Fruit fly (Drosophila melanogaster): ENCODE results near the gene Frl.

Frl gene

DNA sequence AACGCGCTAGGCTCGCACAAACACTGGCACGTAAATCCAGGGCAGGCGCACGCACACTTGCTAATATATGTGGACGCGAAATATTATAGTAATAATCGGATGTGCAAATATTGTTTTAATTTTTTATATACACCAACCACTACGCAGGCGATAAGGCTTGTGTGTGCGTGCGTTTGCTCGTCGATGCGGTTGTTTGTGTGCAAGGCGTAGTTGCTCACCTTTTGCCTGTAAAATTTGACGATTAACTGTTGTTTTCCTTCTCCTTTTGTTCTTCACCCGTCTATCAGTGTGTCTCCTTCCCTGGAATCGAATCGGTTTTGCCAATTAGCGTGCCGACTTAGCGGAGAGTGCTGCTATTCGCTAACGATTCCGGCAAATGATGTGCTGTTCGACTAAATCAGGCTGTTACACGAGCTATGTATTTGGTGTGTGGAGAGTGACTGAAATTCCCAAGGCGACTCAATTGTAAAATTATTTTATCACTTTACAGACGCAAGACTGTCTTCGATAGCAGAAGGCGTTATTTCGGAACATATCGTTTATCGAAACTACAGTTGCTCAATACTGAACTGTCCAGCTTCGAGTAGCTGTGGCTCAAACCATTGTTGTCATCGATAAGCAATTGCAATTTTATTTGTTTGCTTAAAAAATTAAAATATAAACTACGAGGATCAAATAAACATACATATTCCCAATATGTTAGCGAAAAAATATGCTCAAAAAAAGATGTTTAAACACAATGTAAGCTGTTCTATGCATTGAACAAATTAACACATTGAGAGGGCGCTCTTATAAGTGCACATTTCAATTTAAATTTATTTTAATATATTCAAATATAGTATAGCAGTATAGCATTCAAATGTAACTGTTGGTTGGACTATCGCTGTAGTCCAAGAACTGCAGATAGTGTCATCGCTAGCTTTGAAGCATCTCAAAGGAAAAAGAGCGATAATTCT is 21.6 kb upstream of the Frl start, which contains the start of the genes CG6650 and endos (continued):
- peak; percentile 2 for TF ChIP-seq CG12299 (tag; optimal IDR thresholded peaks at IDR 0.05)
- TF ChIP-seq stwl (tag; optimal IDR thresholded peaks at IDR 0.05) = peak; percentile 74
- TF ChIP-seq Tbp (GFP tag; optimal IDR thresholded peaks at IDR 0.05) = no peak
- TF ChIP-seq CG3726 (GFP tag; IDR thresholded peaks at IDR 0.05) = no peak
- no peak for TF ChIP-seq Camta (GFP tag; optimal IDR thresholded peaks at IDR 0.05)
- TF ChIP-seq CG1529 (GFP tag; optimal IDR thresholded peaks at IDR 0.05) = no peak
- peak; percentile 51 for TF ChIP-seq CG15601 (tag; optimal IDR thresholded peaks at IDR 0.05)
- TF ChIP-seq cg (GFP tag; optimal IDR thresholded peaks at IDR 0.05) = peak; percentile 69
- TF ChIP-seq psq (GFP tag; optimal IDR thresholded peaks at IDR 0.05) = peak; percentile 24
- TF ChIP-seq CG9932 (GFP tag; IDR thresholded peaks at IDR 0.05) = peak; percentile 58
- TF ChIP-seq Hey (tag; optimal IDR thresholded peaks at IDR 0.05) = peak; percentile 38
- peak; percentile 28; the same call in 1 of the 3 replicates for TF ChIP-seq dysf (GFP tag; IDR thresholded peaks at IDR 0.05)
- no peak for TF ChIP-seq repo (GFP tag; optimal IDR thresholded peaks at IDR 0.05)
- TF ChIP-seq grau (tag; optimal IDR thresholded peaks at IDR 0.05) = peak; percentile 45
- no peak for TF ChIP-seq GATAe (GFP tag; conservative IDR thresholded peaks at IDR 0.05)
- peak; percentile 83 for TF ChIP-seq Scr (GFP tag; IDR thresholded peaks at IDR 0.05; ENCODE audit: partially characterized antibody)
- TF ChIP-seq CG11696 (GFP tag; IDR thresholded peaks at IDR 0.05) = no peak
- no peak for TF ChIP-seq pan (optimal IDR thresholded peaks at IDR 0.05)
- no peak for TF ChIP-seq pan (GFP tag; optimal IDR thresholded peaks at IDR 0.05 in 1 of 2, IDR thresholded peaks at IDR 0.05 in 1 of 2)
- TF ChIP-seq Sox102F (GFP tag; optimal IDR thresholded peaks at IDR 0.05) = no peak
- no peak for TF ChIP-seq Atf6 (GFP tag; IDR thresholded peaks at IDR 0.05)
- TF ChIP-seq PHDP (tag; optimal IDR thresholded peaks at IDR 0.05) = peak; percentile 42
- peak; percentile 16 for TF ChIP-seq Max (GFP tag; optimal IDR thresholded peaks at IDR 0.05)
- TF ChIP-seq CG13775 (GFP tag; optimal IDR thresholded peaks at IDR 0.05) = peak; percentile 36
- no peak for TF ChIP-seq CG16779 (GFP tag; IDR thresholded peaks at IDR 0.05)
- peak; percentile 56 for TF ChIP-seq pita (GFP tag; optimal IDR thresholded peaks at IDR 0.05)
- TF ChIP-seq sim (GFP tag; IDR thresholded peaks at IDR 0.05) = no peak
- TF ChIP-seq CG10565 (GFP tag; optimal IDR thresholded peaks at IDR 0.05) = no peak
- TF ChIP-seq Side (GFP tag; optimal IDR thresholded peaks at IDR 0.05) = no peak
- peak; percentile 14 for TF ChIP-seq az2 (GFP tag; optimal IDR thresholded peaks at IDR 0.05)
- 0 out of 3 replicates have a peak, but pooled peaks have one; percentile 15 for TF ChIP-seq ci (GFP tag; IDR thresholded peaks at IDR 0.05)
- TF ChIP-seq nmo (GFP tag; optimal IDR thresholded peaks at IDR 0.05) = peak; percentile 58
- TF ChIP-seq nau (GFP tag; optimal IDR thresholded peaks at IDR 0.05) = no peak
- no peak for TF ChIP-seq Mrtf (GFP tag; IDR thresholded peaks at IDR 0.05)
- no peak for TF ChIP-seq Oaz (GFP tag; IDR thresholded peaks at IDR 0.05)
- no peak for TF ChIP-seq NC2α (GFP tag; optimal IDR thresholded peaks at IDR 0.05)
- peak; percentile 77 for TF ChIP-seq CG7963 (GFP tag; IDR thresholded peaks at IDR 0.05; ENCODE audit: partially characterized antibody)
- TF ChIP-seq ranshi (GFP tag; IDR thresholded peaks at IDR 0.05) = no peak
- no peak for TF ChIP-seq br (optimal IDR thresholded peaks at IDR 0.05)
- no peak for TF ChIP-seq D19B (GFP tag; optimal IDR thresholded peaks at IDR 0.05)
- peak; percentile 4 for TF ChIP-seq CG13624 (GFP tag; optimal IDR thresholded peaks at IDR 0.05)
- 0 out of 2 replicates have a peak, but pooled peaks have one; percentile 18 for TF ChIP-seq CG11247 (GFP tag; IDR thresholded peaks at IDR 0.05)
- TF ChIP-seq eve (GFP tag; optimal IDR thresholded peaks at IDR 0.05) = no peak
- TF ChIP-seq CG7357 (GFP tag; IDR thresholded peaks at IDR 0.05) = no peak
- no peak for TF ChIP-seq run (tag; optimal IDR thresholded peaks at IDR 0.05)
- TF ChIP-seq tio (GFP tag; optimal IDR thresholded peaks at IDR 0.05) = no peak
- TF ChIP-seq CG5180 (GFP tag; optimal IDR thresholded peaks at IDR 0.05) = no peak
- TF ChIP-seq Myb (GFP tag; optimal IDR thresholded peaks at IDR 0.05) = peak; percentile 87
- TF ChIP-seq corto (GFP tag; optimal IDR thresholded peaks at IDR 0.05) = no peak
- TF ChIP-seq gem (tag; optimal IDR thresholded peaks at IDR 0.05) = peak; percentile 53
